Worm (Caenorhabditis elegans) whole organism, young adult: ENCODE results near the gene T10C6.7.

Experiments
- B0336.3 ChIP-seq: fragments of 200-800 bp; sonication (Bioruptor generic); IDR thresholded peaks from 2 replicates; pipeline ENCODE4 v1.3.6; 2022; ENCODE audit warnings: missing genetic modification characterization, missing compliant biosample characterization
- D2030.7 ChIP-seq: fragments of 200-800 bp; sonication (Bioruptor generic); IDR thresholded peaks from 2 replicates; pipeline ENCODE4 v1.3.6; 2022; ENCODE audit warnings: missing genetic modification reagents, missing genetic modification characterization, missing compliant biosample characterization
- F10E7.11 ChIP-seq: sonication (generic microtip); optimal IDR thresholded peaks from 2 replicates; lab custom pipeline; 2017; ENCODE audit warnings: mild to moderate bottlenecking, missing genetic modification characterization, moderate library complexity, missing compliant biosample characterization
- F23B12.7 ChIP-seq: sonication (generic microtip); optimal IDR thresholded peaks from 2 replicates; lab custom pipeline; 2017; ENCODE audit warnings: missing genetic modification characterization, mild to moderate bottlenecking, missing compliant biosample characterization, antibody characterized with exemption, moderate library complexity; ENCODE audit not compliant: insufficient read depth
- F33H1.4 ChIP-seq: fragments of 200-800 bp; sonication (Bioruptor generic); IDR thresholded peaks from 2 replicates; pipeline ENCODE4 v1.3.6; 2022; ENCODE audit warnings: missing genetic modification reagents, missing genetic modification characterization, missing compliant biosample characterization
- F37B4.10 ChIP-seq: fragments of 200-800 bp; sonication (Bioruptor generic); IDR thresholded peaks from 2 replicates; pipeline ENCODE4 v1.3.6; 2022; ENCODE audit warnings: missing genetic modification characterization, missing compliant biosample characterization
- F39B2.1 ChIP-seq: fragments of 200-800 bp; sonication (Bioruptor generic); IDR thresholded peaks from 2 replicates; pipeline ENCODE4 v1.3.6; 2022; ENCODE audit warnings: missing genetic modification reagents, missing genetic modification characterization, missing compliant biosample characterization
- K12H6.12 ChIP-seq: fragments of 200-800 bp; sonication (Bioruptor generic); optimal IDR thresholded peaks from 2 replicates; lab custom pipeline; 2018; ENCODE audit warnings: mild to moderate bottlenecking, missing genetic modification characterization, missing compliant biosample characterization
- Y67H2A.10 ChIP-seq: fragments of 200-800 bp; sonication (Bioruptor generic); conservative IDR thresholded peaks from 2 replicates; pipeline ENCODE4 v1.3.6; 2022; ENCODE audit warnings: missing genetic modification reagents, missing genetic modification characterization, missing compliant biosample characterization
- Y79H2A.3 ChIP-seq: fragments of 200-800 bp; sonication (Bioruptor generic); conservative IDR thresholded peaks from 2 replicates; pipeline ENCODE4 v1.3.6; 2022; ENCODE audit warnings: missing genetic modification reagents, missing genetic modification characterization, missing compliant biosample characterization
- Y95B8A.8 ChIP-seq: fragments of 200-800 bp; sonication (Bioruptor generic); IDR thresholded peaks from 2 replicates; pipeline ENCODE4 v1.3.6; 2022; ENCODE audit warnings: missing genetic modification reagents, missing genetic modification characterization, missing compliant biosample characterization
- aptf-2 ChIP-seq: fragments of 200-800 bp; sonication (Bioruptor generic); conservative IDR thresholded peaks from 2 replicates; pipeline ENCODE4 v1.3.6; 2022; ENCODE audit warnings: missing genetic modification reagents, missing genetic modification characterization, missing compliant biosample characterization
- aptf-3 ChIP-seq: fragments of 200-800 bp; sonication (Bioruptor generic); IDR thresholded peaks from 2 replicates; pipeline ENCODE4 v1.3.6; 2022; ENCODE audit warnings: missing genetic modification characterization, missing compliant biosample characterization
- atf-7 ChIP-seq: sonication (generic microtip); optimal IDR thresholded peaks from 2 replicates; lab custom pipeline; 2017; ENCODE audit warnings: mild to moderate bottlenecking, missing genetic modification characterization, missing compliant biosample characterization
- attf-6 ChIP-seq: fragments of 200-800 bp; sonication (Bioruptor generic); IDR thresholded peaks from 2 replicates; pipeline ENCODE4 v1.3.6; 2022; ENCODE audit warnings: missing genetic modification reagents, missing genetic modification characterization, missing compliant biosample characterization
- ceh-27 ChIP-seq: fragments of 200-800 bp; sonication (Bioruptor generic); optimal IDR thresholded peaks from 2 replicates; lab custom pipeline; 2018; ENCODE audit warnings: mild to moderate bottlenecking, missing genetic modification characterization, moderate library complexity, missing compliant biosample characterization
- ceh-79 ChIP-seq: sonication (generic microtip); optimal IDR thresholded peaks from 2 replicates; lab custom pipeline; 2017; ENCODE audit warnings: mild to moderate bottlenecking, missing genetic modification characterization, missing compliant biosample characterization
- die-1 ChIP-seq: sonication (generic microtip); optimal IDR thresholded peaks from 2 replicates; lab custom pipeline; 2016; ENCODE audit warnings: missing genotype, mild to moderate bottlenecking, missing genetic modification characterization, missing compliant biosample characterization
- dox-1 ChIP-seq: fragments of 200-800 bp; sonication (Bioruptor generic); IDR thresholded peaks from 2 replicates; pipeline ENCODE4 v1.3.6; 2022; ENCODE audit warnings: missing genetic modification reagents, missing genetic modification characterization, missing compliant biosample characterization
- dpl-1 ChIP-seq: fragments of 150-350 bp; optimal IDR thresholded peaks from 2 replicates; lab custom pipeline; 2014; ENCODE audit warnings: missing biosample characterization, missing genetic modification reagents, missing genetic modification characterization
- ekl-4 ChIP-seq: fragments of 200-800 bp; sonication (Bioruptor generic); IDR thresholded peaks from 2 replicates; pipeline ENCODE4 v1.3.6; 2022; ENCODE audit warnings: missing genetic modification reagents, missing genetic modification characterization, missing compliant biosample characterization
- fkh-3 ChIP-seq: sonication (generic microtip); optimal IDR thresholded peaks from 2 replicates; lab custom pipeline; 2016; ENCODE audit warnings: mild to moderate bottlenecking, missing genetic modification characterization, missing compliant biosample characterization
- hmg-1.2 ChIP-seq: fragments of 200-800 bp; sonication (Bioruptor generic); IDR thresholded peaks from 2 replicates; pipeline ENCODE4 v1.3.6; 2022; ENCODE audit warnings: missing genetic modification reagents, missing genetic modification characterization, missing compliant biosample characterization
- hrde-1 ChIP-seq: sonication (generic microtip); optimal IDR thresholded peaks from 2 replicates; lab custom pipeline; 2016; ENCODE audit warnings: missing genetic modification characterization, mild to moderate bottlenecking, missing compliant biosample characterization, moderate library complexity, missing genotype, missing genetic modification reagents, borderline replicate concordance
- hsf-1 ChIP-seq: fragments of 200-800 bp; sonication (Bioruptor generic); IDR thresholded peaks from 2 replicates; pipeline ENCODE4 v1.3.6; 2022; ENCODE audit warnings: missing genetic modification reagents, missing genetic modification characterization, missing compliant biosample characterization
- lag-1 ChIP-seq: fragments of 200-800 bp; sonication (Bioruptor generic); IDR thresholded peaks from 2 replicates; pipeline ENCODE4 v1.3.6; 2022; ENCODE audit warnings: missing genetic modification reagents, missing genetic modification characterization, missing compliant biosample characterization
- let-526 ChIP-seq: fragments of 200-800 bp; sonication (Bioruptor generic); IDR thresholded peaks from 2 replicates; pipeline ENCODE4 v1.3.6; 2022; ENCODE audit warnings: missing genetic modification reagents, missing genetic modification characterization, missing compliant biosample characterization
- lin-40 ChIP-seq: sonication (generic microtip); optimal IDR thresholded peaks from 2 replicates; lab custom pipeline; 2016; ENCODE audit warnings: missing genetic modification characterization, mild to moderate bottlenecking, missing compliant biosample characterization, missing genotype, missing genetic modification reagents
- lin-54 ChIP-seq: fragments of 200-800 bp; sonication (Bioruptor generic); optimal IDR thresholded peaks from 2 replicates; lab custom pipeline; 2018; ENCODE audit warnings: mild to moderate bottlenecking, missing genetic modification characterization, missing compliant biosample characterization
- lir-1 ChIP-seq: fragments of 200-800 bp; sonication (Bioruptor generic); conservative IDR thresholded peaks from 2 replicates; pipeline ENCODE4 v1.3.6; 2022; ENCODE audit warnings: missing genetic modification reagents, missing genetic modification characterization, missing compliant biosample characterization
- madf-10 ChIP-seq: sonication (generic microtip); optimal IDR thresholded peaks from 2 replicates; lab custom pipeline; 2016; ENCODE audit warnings: mild to moderate bottlenecking, missing genetic modification characterization, missing compliant biosample characterization
- madf-6 ChIP-seq: fragments of 200-800 bp; sonication (Bioruptor generic); IDR thresholded peaks from 2 replicates; pipeline ENCODE4 v1.3.6; 2022; ENCODE audit warnings: missing genetic modification reagents, missing genetic modification characterization, missing compliant biosample characterization
- madf-8 ChIP-seq: fragments of 200-800 bp; sonication (Bioruptor generic); conservative IDR thresholded peaks from 2 replicates; pipeline ENCODE4 v1.3.6; 2022; ENCODE audit warnings: missing genetic modification reagents, missing genetic modification characterization, missing compliant biosample characterization
- mcd-1 ChIP-seq: fragments of 200-800 bp; sonication (Bioruptor generic); IDR thresholded peaks from 2 replicates; pipeline ENCODE4 v1.3.6; 2022; ENCODE audit warnings: missing genetic modification reagents, missing genetic modification characterization, missing compliant biosample characterization
- mes-4 ChIP-seq: sonication (generic microtip); optimal IDR thresholded peaks from 2 replicates; lab custom pipeline; 2016; ENCODE audit warnings: missing genotype, missing genetic modification characterization, missing compliant biosample characterization
- mxl-1 ChIP-seq: sonication (generic microtip); optimal IDR thresholded peaks from 2 replicates; lab custom pipeline; 2016; ENCODE audit warnings: missing genetic modification characterization, missing compliant biosample characterization
- nhr-80 ChIP-seq: sonication (generic microtip); optimal IDR thresholded peaks from 2 replicates; lab custom pipeline; 2016; ENCODE audit warnings: missing genetic modification characterization, missing compliant biosample characterization
- pbrm-1 ChIP-seq: fragments of 200-800 bp; sonication (Bioruptor generic); IDR thresholded peaks from 2 replicates; pipeline ENCODE4 v1.3.6; 2022; ENCODE audit warnings: missing genetic modification reagents, missing genetic modification characterization, missing compliant biosample characterization
- rpc-1 ChIP-seq, 2 experiments: fragments of 150-350 bp in 1 of 2; sonication (generic microtip) in 1 of 2; optimal IDR thresholded peaks; 2 replicates each; lab custom pipeline; 2014 to 2018; ENCODE audit warnings: missing biosample characterization in 1 of 2, missing genetic modification characterization in 1 of 2, missing genetic modification reagents in 1 of 2, missing genotype in 1 of 2
- zfh-2 ChIP-seq: fragments of 200-800 bp; sonication (Bioruptor generic); conservative IDR thresholded peaks from 2 replicates; pipeline ENCODE4 v1.3.6; 2022; ENCODE audit warnings: missing genetic modification reagents, missing genetic modification characterization, missing compliant biosample characterization
- ztf-25 ChIP-seq: fragments of 200-800 bp; sonication (Bioruptor generic); IDR thresholded peaks from 2 replicates; pipeline ENCODE4 v1.3.6; 2022; ENCODE audit warnings: missing genetic modification reagents, missing genetic modification characterization, missing compliant biosample characterization
- ztf-26 ChIP-seq: sonication (generic microtip); optimal IDR thresholded peaks from 2 replicates; lab custom pipeline; 2017; ENCODE audit warnings: missing genetic modification characterization, missing compliant biosample characterization

Gene T10C6.7

ce11 chrV:16040848-16041247 is 9.3 kb upstream of the T10C6.7 start:
- peak; percentile 31; the same call in 1 of the 2 replicates for TF ChIP-seq ekl-4 (GFP tag; lab: Robert Waterston, UW)

ce11 chrV:16040140-16040827 is 8.8 kb upstream of the T10C6.7 start, which contains the start of the genes his-4 and his-3:
Gene his-4, minus strand, starts transcription at chrV:16040515.
Gene his-3, plus strand, starts transcription at chrV:16040808.
- TF ChIP-seq hsf-1 (GFP tag; lab: Robert Waterston, UW) (0 out of 2 replicates have a peak, but pooled peaks have one; percentile 15), nhr-80 (tag; lab: Kevin White, UChicago) (peak; percentile 17), mcd-1 (GFP tag; lab: Robert Waterston, UW) (0 out of 2 replicates have a peak, but pooled peaks have one; percentile 13), F39B2.1 (peak; percentile 88; the same call in 1 of the 2 replicates), hmg-1.2 (peak; percentile 10; the same call in 1 of the 2 replicates), dox-1 (0 out of 2 replicates have a peak, but pooled peaks have one; percentile 15), pbrm-1 (GFP tag; lab: Robert Waterston, UW) (peak; percentile 31)

ce11 chrV:16036166-16036565 is 4.7 kb upstream of the T10C6.7 start, which contains the start of gene T10C6.10:
Gene T10C6.10, plus strand, starts transcription at chrV:16036413.
- 0 out of 2 replicates have a peak, but pooled peaks have one; percentile 65 for TF ChIP-seq aptf-3
- TF ChIP-seq F37B4.10: no peak
- TF ChIP-seq F39B2.1: no peak
- TF ChIP-seq madf-6: 0 out of 2 replicates have a peak, but pooled peaks have one; percentile 15
- peak; percentile 97 for TF ChIP-seq aptf-2 (GFP tag; lab: Robert Waterston, UW)

ce11 chrV:16033491-16033890 is 2.0 kb upstream of the T10C6.7 start:
- TF ChIP-seq die-1 (no peak), Y79H2A.3 (GFP tag; lab: Robert Waterston, UW) (no peak), F33H1.4 (GFP tag; lab: Robert Waterston, UW) (no peak), mes-4 (tag; lab: Kevin White, UChicago) (no peak), lir-1 (GFP tag; lab: Robert Waterston, UW) (no peak), lag-1 (GFP tag; lab: Robert Waterston, UW) (no peak), ztf-26 (tag; lab: Kevin White, UChicago) (no peak), attf-6 (GFP tag; lab: Robert Waterston, UW) (no peak), atf-7 (tag; lab: Kevin White, UChicago) (no peak), D2030.7 (GFP tag; lab: Robert Waterston, UW) (no peak), ceh-27 (no peak), B0336.3 (GFP tag; lab: Robert Waterston, UW) (no peak), fkh-3 (tag; lab: Kevin White, UChicago) (no peak), madf-8 (peak; percentile 56; the same call in 1 of the 2 replicates), aptf-3 (peak; percentile 97), zfh-2 (GFP tag; lab: Robert Waterston, UW) (0 out of 2 replicates have a peak, but pooled peaks have one; percentile 39), madf-10 (no peak), ceh-79 (no peak), madf-6 (peak; percentile 86), dpl-1 (no peak), ztf-25 (GFP tag; lab: Robert Waterston, UW) (no peak), mxl-1 (no peak), lin-40 (no peak), rpc-1 (optimal IDR thresholded peaks at IDR 0.05; lab: Kevin White, UChicago) (no peak), rpc-1 (tag; optimal IDR thresholded peaks at IDR 0.05; lab: Kevin White, UChicago) (no peak), hrde-1 (tag; lab: Kevin White, UChicago) (no peak), aptf-2 (GFP tag; lab: Robert Waterston, UW) (peak; percentile 99), Y67H2A.10 (GFP tag; lab: Robert Waterston, UW) (no peak), F10E7.11 (tag; lab: Kevin White, UChicago) (no peak), let-526 (no peak), Y95B8A.8 (GFP tag; lab: Robert Waterston, UW) (no peak), F23B12.7 (tag; lab: Kevin White, UChicago) (no peak), K12H6.12 (tag; lab: Kevin White, UChicago) (no peak), lin-54 (GFP tag; lab: Kevin White, UChicago) (no peak)
